Worm (Caenorhabditis elegans) whole organism, L3 larva: ENCODE results near the gene K08D8.3.
A peak's percentile ranks its signal among the peaks of the same experiment; 100 is the strongest.

Experiments
- ZK546.5 ChIP-seq: sonication (generic microtip); optimal IDR thresholded peaks from 2 replicates; lab custom pipeline; 2017; ENCODE audit warnings: missing biosample characterization, missing genetic modification characterization
- aly-2 ChIP-seq: fragments of 150-350 bp; optimal IDR thresholded peaks from 2 replicates; lab custom pipeline; 2014; ENCODE audit warnings: missing biosample characterization, missing genetic modification characterization
- ama-1 ChIP-seq: fragments of 150-350 bp; optimal IDR thresholded peaks from 2 replicates; lab custom pipeline; 2018
- ceh-16 ChIP-seq: sonication (generic microtip); optimal IDR thresholded peaks from 2 replicates; lab custom pipeline; 2017; ENCODE audit warnings: missing biosample characterization, missing genetic modification characterization
- ceh-28 ChIP-seq: fragments of 150-350 bp; optimal IDR thresholded peaks from 2 replicates; lab custom pipeline; 2014; ENCODE audit warnings: missing biosample characterization, missing genetic modification reagents, missing genetic modification characterization
- ceh-82 ChIP-seq: fragments of 150-350 bp; optimal IDR thresholded peaks from 2 replicates; lab custom pipeline; 2014; ENCODE audit warnings: missing biosample characterization, missing genetic modification characterization
- egl-5 ChIP-seq: fragments of 150-350 bp; optimal IDR thresholded peaks from 2 replicates; lab custom pipeline; 2017; ENCODE audit warnings: missing biosample characterization, missing genetic modification reagents, missing genetic modification characterization, inconsistent platforms
- elt-1 ChIP-seq: fragments of 150-350 bp; optimal IDR thresholded peaks from 2 replicates; lab custom pipeline; 2014; ENCODE audit warnings: missing biosample characterization, missing genetic modification characterization
- elt-2 ChIP-seq: sonication (generic microtip); optimal IDR thresholded peaks from 2 replicates; lab custom pipeline; 2016; ENCODE audit warnings: missing genetic modification reagents, mild to moderate bottlenecking, missing genetic modification characterization, missing compliant biosample characterization
- elt-3 ChIP-seq, 3 experiments: fragments of 150-350 bp in 1 of 3; sonication (generic microtip) in 2 of 3; optimal IDR thresholded peaks; 2 replicates in 2 of 3; 4 replicates in 1 of 3; lab custom pipeline; 2014 to 2017; ENCODE audit warnings: missing biosample characterization in 3 of 3, missing genetic modification characterization in 3 of 3
- fkh-2 ChIP-seq: fragments of 150-350 bp; optimal IDR thresholded peaks from 2 replicates; lab custom pipeline; 2014; ENCODE audit warnings: missing biosample characterization, missing genetic modification reagents, missing genetic modification characterization
- hmg-11 ChIP-seq: sonication (generic microtip); optimal IDR thresholded peaks from 2 replicates; lab custom pipeline; 2016; ENCODE audit warnings: missing genetic modification characterization, missing compliant biosample characterization
- lsy-12 ChIP-seq: sonication (generic microtip); optimal IDR thresholded peaks from 2 replicates; lab custom pipeline; 2016; ENCODE audit warnings: mild to moderate bottlenecking, missing genetic modification characterization, missing compliant biosample characterization
- mdl-1 ChIP-seq: fragments of 150-350 bp; optimal IDR thresholded peaks from 2 replicates; lab custom pipeline; 2014; ENCODE audit warnings: missing biosample characterization, missing genetic modification characterization
- mml-1 ChIP-seq: fragments of 150-350 bp; sonication (generic microtip); optimal IDR thresholded peaks from 3 replicates; lab custom pipeline; 2014; ENCODE audit warnings: missing biosample characterization, missing genetic modification characterization
- nfya-1 ChIP-seq: sonication (generic microtip); optimal IDR thresholded peaks from 2 replicates; lab custom pipeline; 2017; ENCODE audit warnings: missing genetic modification characterization, mild to moderate bottlenecking, missing compliant biosample characterization, antibody characterized with exemption, moderate library complexity; ENCODE audit not compliant: insufficient read depth
- nhr-237 ChIP-seq: fragments of 150-350 bp; optimal IDR thresholded peaks from 2 replicates; lab custom pipeline; 2014; ENCODE audit warnings: missing biosample characterization, missing genetic modification characterization
- nhr-43 ChIP-seq: sonication (generic microtip); optimal IDR thresholded peaks from 2 replicates; lab custom pipeline; 2016; ENCODE audit warnings: mild to moderate bottlenecking, missing genetic modification characterization, missing compliant biosample characterization; ENCODE audit not compliant: poor library complexity, severe bottlenecking
- nhr-67 ChIP-seq: fragments of 150-350 bp; optimal IDR thresholded peaks from 2 replicates; lab custom pipeline; 2014; ENCODE audit warnings: missing biosample characterization, missing genetic modification characterization
- pha-4 ChIP-seq: fragments of 150-350 bp; optimal IDR thresholded peaks from 2 replicates; lab custom pipeline; 2014; ENCODE audit warnings: missing biosample characterization, missing genetic modification reagents, missing genetic modification characterization
- pqm-1 ChIP-seq: fragments of 150-350 bp; optimal IDR thresholded peaks from 2 replicates; lab custom pipeline; 2017; ENCODE audit warnings: missing biosample characterization, missing genetic modification characterization, inconsistent platforms
- sea-2 ChIP-seq: fragments of 150-350 bp; sonication (generic microtip); optimal IDR thresholded peaks from 4 replicates; lab custom pipeline; 2014; ENCODE audit warnings: missing biosample characterization, missing genetic modification reagents, missing genetic modification characterization
- skn-1 ChIP-seq: fragments of 150-350 bp; optimal IDR thresholded peaks from 2 replicates; lab custom pipeline; 2014; ENCODE audit warnings: missing biosample characterization, missing genetic modification characterization
- tbx-2 ChIP-seq: sonication (generic microtip); optimal IDR thresholded peaks from 2 replicates; lab custom pipeline; 2016; ENCODE audit warnings: mild to moderate bottlenecking, missing genetic modification characterization, missing compliant biosample characterization
- unc-39 ChIP-seq: sonication (generic microtip); optimal IDR thresholded peaks from 4 replicates; lab custom pipeline; 2017; ENCODE audit warnings: missing biosample characterization, missing genetic modification characterization
- unc-62 ChIP-seq: fragments of 150-350 bp; sonication (generic microtip); optimal IDR thresholded peaks from 4 replicates; lab custom pipeline; 2014; ENCODE audit warnings: missing biosample characterization, missing genetic modification reagents, missing genetic modification characterization
- zag-1 ChIP-seq: fragments of 150-350 bp; optimal IDR thresholded peaks from 2 replicates; lab custom pipeline; 2014; ENCODE audit warnings: missing biosample characterization, missing genetic modification characterization
- ztf-11 ChIP-seq: fragments of 150-350 bp; optimal IDR thresholded peaks from 2 replicates; lab custom pipeline; 2014; ENCODE audit warnings: missing biosample characterization, missing genetic modification characterization
- ztf-4 ChIP-seq: fragments of 150-350 bp; optimal IDR thresholded peaks from 2 replicates; lab custom pipeline; 2014; ENCODE audit warnings: missing biosample characterization, missing genetic modification characterization

The K08D8.3 gene

ce11 chrIV:12906529-12906928, at the start of gene K08D8.3:
K08D8.3 (minus strand) TSS chrIV:12906659.
- TF ChIP-seq skn-1 (tag; lab: Kevin White, UChicago) (peak; percentile 69), pqm-1 (tag; lab: Kevin White, UChicago) (peak; percentile 82), hmg-11 (tag; lab: Kevin White, UChicago) (no peak), ama-1 (no peak), unc-62 (GFP tag; lab: Kevin White, UChicago) (no peak), elt-2 (tag; lab: Kevin White, UChicago) (peak; percentile 80)

DNA sequence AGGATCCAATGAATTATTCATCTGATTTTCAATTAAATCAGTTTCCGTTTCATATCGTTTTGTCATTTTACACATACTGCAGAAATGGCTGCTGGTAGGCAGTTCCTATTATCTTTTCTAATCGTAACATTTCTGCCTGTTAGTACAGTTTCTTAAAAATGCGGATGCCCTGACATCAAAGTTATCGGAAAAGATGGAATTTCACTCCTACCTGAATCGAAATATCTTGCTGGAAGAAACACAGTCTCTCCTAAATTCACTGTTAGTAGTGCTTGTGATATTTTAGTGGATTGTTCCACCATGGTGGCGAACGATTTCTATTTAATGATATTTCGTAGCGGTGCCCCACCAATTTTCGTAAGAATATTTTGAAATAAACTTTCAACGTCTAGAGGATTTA, 42.0 kb upstream of the K08D8.3 start, which contains the start of gene F55G11.10:
F55G11.10 (plus strand) TSS at position 301 of the 400 bp plus-strand sequence.
- no peak for TF ChIP-seq ztf-4 (tag; lab: Kevin White, UChicago)

DNA sequence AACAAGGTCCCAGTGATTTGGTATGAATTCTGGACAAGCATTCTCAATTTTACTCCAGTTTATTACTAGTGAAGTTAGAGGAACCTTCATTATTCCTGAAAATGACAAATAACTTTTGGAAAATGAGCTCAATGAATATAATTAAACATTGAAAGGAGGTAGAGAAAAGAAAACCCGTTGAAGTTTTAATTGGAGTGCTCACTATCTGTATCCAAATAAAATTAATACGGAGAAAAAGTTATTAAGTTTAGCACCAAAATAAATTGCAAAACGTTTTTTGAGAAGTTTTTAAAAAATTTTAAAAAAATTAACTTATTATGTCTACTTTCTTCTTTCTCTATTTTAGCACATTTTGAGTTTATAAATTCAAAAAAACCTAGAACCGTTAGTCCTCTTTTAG, 40.0 kb upstream of the K08D8.3 start, which contains the start of gene F55G11.1:
F55G11.1 (minus strand) TSS at position 101 of the 400 bp plus-strand sequence.
- no peak for TF ChIP-seq aly-2 (tag; lab: Kevin White, UChicago)
- no peak for TF ChIP-seq ceh-28 (tag; lab: Kevin White, UChicago)
- no peak for TF ChIP-seq egl-5
- no peak for TF ChIP-seq ceh-82 (tag; lab: Kevin White, UChicago)
- no peak for TF ChIP-seq ama-1
- no peak for TF ChIP-seq nhr-43
- no peak for TF ChIP-seq sea-2 (GFP tag; lab: Kevin White, UChicago)
- TF ChIP-seq lsy-12 (tag; lab: Kevin White, UChicago) = no peak
- TF ChIP-seq elt-2 (tag; lab: Kevin White, UChicago) = no peak
- no peak for TF ChIP-seq pqm-1 (tag; lab: Kevin White, UChicago)
- TF ChIP-seq ceh-16 = no peak
- no peak for TF ChIP-seq unc-39
- TF ChIP-seq zag-1 (tag; lab: Kevin White, UChicago) = no peak
- TF ChIP-seq mml-1 (tag; lab: Kevin White, UChicago) = no peak
- TF ChIP-seq ZK546.5 (tag; lab: Kevin White, UChicago) = no peak
- TF ChIP-seq pha-4 (tag; lab: Kevin White, UChicago) = no peak
- TF ChIP-seq elt-3 (tag; optimal IDR thresholded peaks at IDR 0.05; lab: Kevin White, UChicago) = no peak
- no peak for TF ChIP-seq fkh-2 (tag; lab: Kevin White, UChicago)
- TF ChIP-seq elt-1 = no peak

DNA sequence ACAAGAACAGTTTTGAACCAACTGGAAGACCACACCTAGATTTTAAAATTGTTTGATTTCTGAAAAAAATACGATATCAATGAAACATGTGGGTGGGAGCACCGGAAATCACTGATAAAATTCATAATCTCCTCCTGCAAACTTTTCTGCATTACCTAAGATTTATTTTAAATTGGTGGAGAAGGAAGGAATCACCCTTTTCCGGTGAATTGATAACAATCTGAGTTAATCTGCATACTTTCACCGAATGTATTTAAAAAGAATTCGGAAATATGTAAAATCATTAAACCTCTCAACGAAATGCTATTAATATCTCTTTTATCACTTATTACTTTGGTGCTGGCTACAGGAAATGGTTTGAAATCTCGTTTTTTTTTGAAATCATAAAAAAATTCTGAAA, 36.2 kb upstream of the K08D8.3 start, which contains the start of gene dct-19:
dct-19 (plus strand) TSS at position 301 of the 400 bp plus-strand sequence.
- no peak for TF ChIP-seq nhr-67
- no peak for TF ChIP-seq ama-1
- no peak for TF ChIP-seq elt-3 (tag; optimal IDR thresholded peaks at IDR 0.05; lab: Kevin White, UChicago)
- no peak for TF ChIP-seq mml-1 (tag; lab: Kevin White, UChicago)
- no peak for TF ChIP-seq aly-2 (tag; lab: Kevin White, UChicago)
- TF ChIP-seq ztf-11 (tag; lab: Kevin White, UChicago) = no peak
- no peak for TF ChIP-seq lsy-12 (tag; lab: Kevin White, UChicago)
- no peak for TF ChIP-seq ztf-4 (tag; lab: Kevin White, UChicago)

DNA sequence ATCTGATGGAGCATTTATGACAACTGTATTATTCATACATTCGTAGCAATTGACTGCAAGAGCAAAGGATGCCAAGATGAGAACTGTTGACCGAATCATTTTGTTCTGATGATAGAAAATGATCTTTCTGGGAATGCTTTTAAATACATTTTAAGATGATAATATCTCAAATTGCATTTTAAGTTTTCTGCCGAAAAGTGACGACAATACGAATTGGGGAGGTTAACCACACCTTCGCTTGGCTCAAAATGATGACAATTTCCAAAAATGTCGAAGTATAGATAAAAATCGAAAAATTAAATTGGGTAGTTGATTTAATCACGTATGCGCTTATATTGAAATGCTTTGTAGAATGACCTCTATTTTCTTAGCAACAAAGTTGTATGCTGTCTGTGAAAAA, 34.8 kb upstream of the K08D8.3 start, which contains the start of gene dod-24:
dod-24 (minus strand) TSS at position 101 of the 400 bp plus-strand sequence.
- TF ChIP-seq fkh-2 (tag; lab: Kevin White, UChicago) (no peak), mdl-1 (tag; lab: Kevin White, UChicago) (no peak), nhr-237 (tag; lab: Kevin White, UChicago) (no peak), tbx-2 (no peak), unc-39 (no peak), pha-4 (tag; lab: Kevin White, UChicago) (no peak), elt-2 (tag; lab: Kevin White, UChicago) (peak; percentile 5)
- TF ChIP-seq, all 47 proteins: peak for 1

DNA sequence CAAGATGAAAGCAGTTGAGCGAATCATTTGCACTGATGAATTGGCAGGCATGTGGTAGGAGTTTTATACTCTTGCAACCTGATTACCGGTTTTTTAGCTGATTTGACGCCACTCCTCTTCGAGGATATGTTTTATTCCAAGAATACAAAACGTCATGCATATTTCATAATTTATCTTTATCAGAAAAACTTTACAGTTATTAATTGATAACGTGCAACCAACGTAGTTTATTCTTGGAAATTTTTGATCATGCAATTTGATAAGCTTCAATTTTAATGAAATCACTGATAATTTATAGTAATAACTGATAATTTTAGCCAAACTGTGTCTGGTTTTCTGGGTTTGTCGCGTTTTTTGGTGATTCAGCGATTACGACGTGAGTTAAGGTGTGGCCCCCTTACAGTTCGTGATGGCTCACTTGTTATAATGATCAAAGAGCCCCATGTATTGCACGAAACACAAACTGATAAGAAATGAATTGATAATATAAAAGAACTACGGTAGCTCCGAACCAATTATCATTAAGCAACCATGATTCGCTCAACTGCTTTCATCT, 29.8 kb upstream of the K08D8.3 start, which contains the start of the genes cld-1 and dod-21:
cld-1 (minus strand) TSS at position 51 of the 556 bp plus-strand sequence.
dod-21 (plus strand) TSS at position 518 of the 556 bp plus-strand sequence.
- TF ChIP-seq nfya-1 (tag; lab: Kevin White, UChicago) (peak; percentile 8), mml-1 (tag; lab: Kevin White, UChicago) (no peak), elt-2 (tag; lab: Kevin White, UChicago) (peak; percentile 98), pqm-1 (tag; lab: Kevin White, UChicago) (peak; percentile 49)
